Worm (Caenorhabditis elegans): ENCODE measurements around the gene Y53G8AR.5.
"Not testable (repeated sequence)": the region's sequence is repeated elsewhere in the genome, so short reads cannot be mapped to it uniquely, and the experiment has no call there.

Y53G8AR.5 gene

DNA sequence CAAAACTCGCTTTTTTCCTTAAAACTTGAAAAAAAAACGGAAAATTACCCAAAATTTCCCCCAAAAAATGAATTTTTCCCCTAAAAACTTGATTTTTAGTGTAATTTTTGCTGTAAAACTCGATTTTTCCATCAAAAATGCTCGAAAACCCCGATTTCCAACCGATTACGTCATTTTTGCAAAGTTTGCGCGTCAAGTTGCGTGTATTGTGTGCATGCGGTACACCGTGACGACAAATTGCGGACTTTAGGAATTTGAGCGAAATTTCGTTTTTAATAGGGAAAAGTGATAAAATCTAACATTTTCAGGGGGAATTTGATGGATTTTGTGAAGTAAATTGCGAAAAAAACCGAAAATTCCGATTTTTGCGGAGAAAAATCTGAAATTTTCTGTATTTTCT lies 26.7 kb downstream of the Y53G8AR.5 start (continued):
- peak; percentile 44 for TF ChIP-seq nhr-25 (tag; optimal IDR thresholded peaks at IDR 0.05)

DNA sequence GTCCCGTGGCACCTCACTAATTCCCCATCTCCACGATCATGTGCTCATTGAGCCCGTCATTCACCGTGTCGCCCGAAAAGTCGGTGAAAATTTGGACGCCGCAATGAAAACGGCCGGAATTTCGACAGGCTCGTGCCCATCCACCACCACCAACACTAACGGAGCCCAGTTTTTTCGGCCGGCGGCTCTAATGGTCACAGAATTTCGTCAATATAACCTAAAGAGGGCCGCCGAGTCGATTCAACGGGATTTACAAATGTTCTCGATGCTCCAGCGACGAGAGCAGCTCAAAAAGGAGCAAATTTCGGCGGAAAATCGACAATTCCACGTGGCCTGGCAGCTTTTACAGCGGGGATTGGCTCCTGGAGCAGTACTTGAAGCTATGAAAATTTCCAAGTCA lies 32.2 kb downstream of the Y53G8AR.5 start:
- TF ChIP-seq skn-1 (tag; optimal IDR thresholded peaks at IDR 0.05) (no peak), fos-1 (tag; optimal IDR thresholded peaks at IDR 0.05) (no peak), jun-1 (tag; optimal IDR thresholded peaks at IDR 0.05) (no peak), ceh-28 (tag; optimal IDR thresholded peaks at IDR 0.05) (no peak), nhr-237 (tag; optimal IDR thresholded peaks at IDR 0.05) (no peak), elt-2 (tag; optimal IDR thresholded peaks at IDR 0.05) (no peak), mml-1 (tag; optimal IDR thresholded peaks at IDR 0.05) (no peak), ceh-82 (tag; optimal IDR thresholded peaks at IDR 0.05) (no peak), ceh-16 (tag; optimal IDR thresholded peaks at IDR 0.05) (no peak), egl-5 (tag; optimal IDR thresholded peaks at IDR 0.05) (no peak), nhr-43 (tag; optimal IDR thresholded peaks at IDR 0.05; ENCODE audit: poor library complexity, severe bottlenecking) (no peak), nhr-11 (tag; optimal IDR thresholded peaks at IDR 0.05) (no peak), lin-39 (tag; optimal IDR thresholded peaks at IDR 0.05) (no peak), fkh-2 (tag; optimal IDR thresholded peaks at IDR 0.05) (no peak), hmg-11 (tag; optimal IDR thresholded peaks at IDR 0.05) (no peak), unc-62 (GFP tag; optimal IDR thresholded peaks at IDR 0.05) (no peak), elt-1 (tag; optimal IDR thresholded peaks at IDR 0.05) (no peak), nhr-12 (tag; optimal IDR thresholded peaks at IDR 0.05) (no peak)

DNA sequence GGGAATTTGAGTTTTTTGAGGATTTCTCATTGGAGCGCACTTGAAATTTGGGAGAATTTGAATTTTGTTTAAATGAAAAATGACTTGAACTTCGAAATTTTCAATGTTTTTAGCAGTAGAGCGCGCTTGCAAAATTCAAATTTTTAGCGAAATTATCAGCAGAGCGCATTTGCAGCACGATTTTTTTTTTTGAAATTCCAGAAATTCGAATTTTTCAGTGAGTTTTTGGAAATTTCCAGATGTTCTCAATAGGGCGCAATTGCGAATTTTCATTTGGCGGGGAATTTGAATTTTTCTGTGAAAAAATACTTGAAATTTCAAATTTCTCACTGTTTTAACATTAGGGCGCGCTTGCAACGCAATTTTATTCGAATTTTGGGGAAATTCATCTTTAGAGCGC lies 34.5 kb downstream of the Y53G8AR.5 start:
- TF ChIP-seq egl-27 (tag; optimal IDR thresholded peaks at IDR 0.05) (no peak), mml-1 (tag; optimal IDR thresholded peaks at IDR 0.05) (no peak), ZK546.5 (tag; optimal IDR thresholded peaks at IDR 0.05) (no peak), nhr-43 (tag; optimal IDR thresholded peaks at IDR 0.05; ENCODE audit: poor library complexity, severe bottlenecking) (no peak), ceh-9 (tag; optimal IDR thresholded peaks at IDR 0.05) (no peak), unc-62 (GFP tag; optimal IDR thresholded peaks at IDR 0.05) (no peak), nhr-67 (tag; optimal IDR thresholded peaks at IDR 0.05) (no peak), fkh-2 (tag; optimal IDR thresholded peaks at IDR 0.05) (no peak), ceh-82 (tag; optimal IDR thresholded peaks at IDR 0.05) (no peak), pha-4 (tag; optimal IDR thresholded peaks at IDR 0.05) (no peak), unc-39 (tag; optimal IDR thresholded peaks at IDR 0.05) (no peak), R02D3.7 (tag; optimal IDR thresholded peaks at IDR 0.05) (no peak), ztf-4 (tag; optimal IDR thresholded peaks at IDR 0.05) (no peak), hmg-11 (tag; optimal IDR thresholded peaks at IDR 0.05) (no peak), daf-12 (tag; optimal IDR thresholded peaks at IDR 0.05) (no peak), nhr-12 (tag; optimal IDR thresholded peaks at IDR 0.05) (no peak), ama-1 (optimal IDR thresholded peaks at IDR 0.05) (no peak), nhr-77 (tag; optimal IDR thresholded peaks at IDR 0.05) (no peak), nhr-25 (tag; optimal IDR thresholded peaks at IDR 0.05) (no peak), elt-1 (tag; optimal IDR thresholded peaks at IDR 0.05) (no peak)

DNA sequence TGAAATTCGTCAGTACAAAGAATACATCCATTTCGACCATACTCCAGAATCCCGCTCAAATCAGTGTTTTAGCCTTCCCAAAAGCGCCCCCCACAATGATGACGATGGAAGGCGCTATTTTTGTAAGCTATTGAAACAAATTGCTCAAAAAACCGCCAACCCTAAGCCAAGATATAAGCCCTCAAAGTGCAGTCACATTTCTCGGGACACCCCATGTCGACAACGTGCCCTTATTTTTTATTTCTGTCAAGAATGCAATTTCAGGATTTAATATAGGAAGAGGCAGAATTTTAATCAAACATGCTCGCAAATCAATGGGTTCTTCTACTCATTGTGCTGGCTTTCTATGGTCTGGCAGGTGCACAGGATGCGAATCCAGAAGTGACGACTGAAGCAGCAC lies 35.5 kb downstream of the Y53G8AR.5 start, which contains the start of gene Y53G8AR.1:
Gene Y53G8AR.1, plus strand, starts transcription at position 301 of the 400 bp plus-strand sequence.
- not testable (repeated sequence) for TF ChIP-seq nhr-237, ztf-11, hmg-11 (tag; optimal IDR thresholded peaks at IDR 0.05)

DNA sequence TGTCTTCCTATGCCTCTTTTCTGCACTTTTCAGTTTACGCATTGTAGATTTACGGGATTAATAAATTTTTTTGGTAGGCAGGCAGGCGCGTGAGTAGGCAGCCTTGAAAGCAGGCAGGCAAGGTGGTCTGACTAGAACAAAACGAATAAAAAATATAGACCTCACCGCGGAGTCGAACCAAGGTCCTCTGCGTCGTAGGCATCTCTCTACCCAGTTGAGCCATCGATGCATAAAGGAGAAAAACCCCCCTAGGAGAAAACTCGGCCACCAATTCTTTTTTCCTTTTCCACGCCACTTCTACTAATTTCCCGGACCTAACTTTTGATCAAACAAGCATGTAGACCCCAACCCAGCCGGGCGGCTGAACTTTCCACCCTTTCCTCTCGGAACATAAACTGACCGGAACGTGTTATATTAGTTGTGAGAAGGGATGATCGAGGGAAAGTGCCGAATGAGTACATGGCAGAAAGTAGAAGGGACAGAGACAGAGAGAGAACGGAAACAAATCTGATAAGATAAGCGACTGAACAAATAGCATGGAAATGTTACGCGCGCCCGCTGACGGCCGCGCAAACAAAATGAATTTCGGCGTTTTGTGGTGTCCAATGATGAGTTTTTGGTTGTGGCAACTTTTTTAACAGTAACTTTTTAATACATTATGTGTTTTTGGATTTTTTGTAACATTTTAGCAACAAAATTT lies 42.2 kb downstream of the Y53G8AR.5 start:
- TF ChIP-seq elt-1 (tag; optimal IDR thresholded peaks at IDR 0.05) (no peak), nhr-23 (tag; optimal IDR thresholded peaks at IDR 0.05) (peak; percentile 61), ceh-9 (tag; optimal IDR thresholded peaks at IDR 0.05) (no peak), zag-1 (tag; optimal IDR thresholded peaks at IDR 0.05) (no peak), elt-2 (tag; optimal IDR thresholded peaks at IDR 0.05) (peak; percentile 41), unc-39 (tag; optimal IDR thresholded peaks at IDR 0.05) (no peak), nhr-76 (tag; optimal IDR thresholded peaks at IDR 0.05) (no peak), hmg-11 (tag; optimal IDR thresholded peaks at IDR 0.05) (no peak), ceh-16 (tag; optimal IDR thresholded peaks at IDR 0.05) (no peak), lin-39 (tag; optimal IDR thresholded peaks at IDR 0.05) (no peak), skn-1 (tag; optimal IDR thresholded peaks at IDR 0.05) (no peak), nhr-25 (tag; optimal IDR thresholded peaks at IDR 0.05) (peak; percentile 23), mdl-1 (tag; optimal IDR thresholded peaks at IDR 0.05) (no peak), unc-62 (GFP tag; optimal IDR thresholded peaks at IDR 0.05) (no peak), mml-1 (tag; optimal IDR thresholded peaks at IDR 0.05) (no peak), egl-5 (tag; optimal IDR thresholded peaks at IDR 0.05) (no peak), eor-1 (tag; optimal IDR thresholded peaks at IDR 0.05) (no peak), ceh-28 (tag; optimal IDR thresholded peaks at IDR 0.05) (no peak), sea-2 (GFP tag; optimal IDR thresholded peaks at IDR 0.05) (no peak), ama-1 (optimal IDR thresholded peaks at IDR 0.05) (no peak), fkh-10 (GFP tag; optimal IDR thresholded peaks at IDR 0.05) (no peak), nhr-237 (tag; optimal IDR thresholded peaks at IDR 0.05) (no peak), pha-4 (tag; optimal IDR thresholded peaks at IDR 0.05) (peak; percentile 23), ztf-4 (tag; optimal IDR thresholded peaks at IDR 0.05) (no peak), nhr-12 (tag; optimal IDR thresholded peaks at IDR 0.05) (no peak), jun-1 (tag; optimal IDR thresholded peaks at IDR 0.05) (no peak), pqm-1 (tag; optimal IDR thresholded peaks at IDR 0.05) (no peak), ceh-82 (tag; optimal IDR thresholded peaks at IDR 0.05) (no peak), nhr-43 (tag; optimal IDR thresholded peaks at IDR 0.05; ENCODE audit: poor library complexity, severe bottlenecking) (peak; percentile 45), nhr-28 (tag; optimal IDR thresholded peaks at IDR 0.05) (no peak), fkh-2 (tag; optimal IDR thresholded peaks at IDR 0.05) (no peak)
